Fruit fly (Drosophila melanogaster) whole organism, pupa: ENCODE results near the gene dar1.

ENCODE experiments used
- CG12605 ChIP-seq: fragments of 200-800 bp; sonication (Bioruptor generic); IDR thresholded peaks from 2 replicates; pipeline ENCODE4 v1.3.6; 2022; ENCODE audit warnings: missing biosample characterization, missing genetic modification characterization
- CG14655 ChIP-seq: fragments of 200-800 bp; sonication (Bioruptor generic); optimal IDR thresholded peaks from 3 replicates; lab custom pipeline; 2017; ENCODE audit warnings: mild to moderate bottlenecking, missing biosample characterization, missing genetic modification reagents, missing genetic modification characterization
- CG15710 ChIP-seq: fragments of 200-800 bp; sonication (Bioruptor generic); optimal IDR thresholded peaks from 2 replicates; lab custom pipeline; 2018; ENCODE audit warnings: missing biosample characterization, mild to moderate bottlenecking, missing genetic modification characterization, moderate library complexity
- CG17806 ChIP-seq: fragments of 200-800 bp; sonication (Bioruptor generic); optimal IDR thresholded peaks from 2 replicates; lab custom pipeline; 2018; ENCODE audit warnings: missing biosample characterization, mild to moderate bottlenecking, missing genetic modification characterization, moderate library complexity
- CG32121 ChIP-seq: fragments of 200-800 bp; sonication (Bioruptor generic); IDR thresholded peaks from 2 replicates; pipeline ENCODE4 v1.3.6; 2022; ENCODE audit warnings: missing biosample characterization, missing genetic modification characterization
- CG34367 ChIP-seq: fragments of 200-800 bp; sonication (Bioruptor generic); optimal IDR thresholded peaks from 2 replicates; lab custom pipeline; 2018; ENCODE audit warnings: missing biosample characterization, mild to moderate bottlenecking, missing genetic modification characterization
- CG4496 ChIP-seq: fragments of 200-800 bp; sonication (Bioruptor generic); IDR thresholded peaks from 3 replicates; pipeline ENCODE4 v1.3.6; 2022; ENCODE audit warnings: missing biosample characterization, missing genetic modification characterization
- CG9948 ChIP-seq: fragments of 200-800 bp; sonication (Bioruptor generic); optimal IDR thresholded peaks from 2 replicates; lab custom pipeline; 2018; ENCODE audit warnings: missing biosample characterization, mild to moderate bottlenecking, missing genetic modification characterization, moderate library complexity
- D1 ChIP-seq: fragments of 200-800 bp; sonication (Bioruptor generic); optimal IDR thresholded peaks from 2 replicates; lab custom pipeline; 2018; ENCODE audit warnings: missing biosample characterization, mild to moderate bottlenecking, missing genetic modification characterization, moderate library complexity
- EcR ChIP-seq: fragments of 200-800 bp; sonication (Bioruptor generic); optimal IDR thresholded peaks from 3 replicates; lab custom pipeline; 2019; ENCODE audit warnings: missing biosample characterization, missing genetic modification characterization, mild to moderate bottlenecking, moderate library complexity, missing genetic modification reagents
- Pif1A ChIP-seq: fragments of 200-800 bp; sonication (Bioruptor generic); optimal IDR thresholded peaks from 3 replicates; lab custom pipeline; 2016; ENCODE audit warnings: missing biosample characterization, missing genetic modification characterization
- rn ChIP-seq: fragments of 200-800 bp; sonication (Bioruptor generic); IDR thresholded peaks from 2 replicates; pipeline ENCODE4 v1.3.6; 2022; ENCODE audit warnings: missing biosample characterization, missing genetic modification characterization

DNA sequence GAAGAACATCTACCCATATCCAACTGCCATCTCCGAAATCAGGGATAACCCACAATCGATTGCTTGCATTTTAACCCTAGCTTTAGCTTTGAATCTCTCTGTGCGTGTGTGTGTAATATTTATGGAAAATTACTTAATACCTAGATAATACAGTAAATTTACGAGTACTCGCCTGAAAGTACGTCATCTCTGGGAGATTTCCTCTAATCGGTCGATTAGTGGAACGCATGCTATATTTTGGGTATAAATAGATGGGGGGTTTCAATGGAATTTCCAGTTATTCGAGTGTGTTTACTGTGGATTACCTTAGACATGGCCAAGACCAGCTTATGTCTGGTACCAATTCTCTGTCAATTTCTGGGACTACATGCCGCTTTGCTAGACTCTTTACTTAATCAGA lies 11.1 kb upstream of the dar1 start, which contains the start of gene CG10357:
- TF ChIP-seq CG9948 (no peak), CG4496 (GFP tag; lab: Robert Waterston, UW) (no peak), CG17806 (tag; lab: Kevin White, UChicago) (no peak), EcR (GFP tag; lab: Kevin White, UChicago) (no peak), CG32121 (GFP tag; lab: Robert Waterston, UW) (no peak), D1 (tag; lab: Kevin White, UChicago) (no peak), CG15710 (no peak), CG34367 (tag; lab: Kevin White, UChicago) (no peak), rn (no peak), Pif1A (GFP tag; lab: Kevin White, UChicago) (no peak), CG12605 (no peak), CG14655 (GFP tag; lab: Kevin White, UChicago) (no peak)
